Worm (Caenorhabditis elegans) whole organism, mixed stage, embryonic: ENCODE results near the gene hot-6.

Source experiments
- bed-3 ChIP-seq: fragments of 200-800 bp; sonication (Bioruptor generic); optimal IDR thresholded peaks from 3 replicates; lab custom pipeline; 2018; ENCODE audit warnings: mild to moderate bottlenecking, missing genetic modification characterization, moderate library complexity, missing compliant biosample characterization
- ceh-39 ChIP-seq: fragments of 150-350 bp; optimal IDR thresholded peaks from 2 replicates; lab custom pipeline; 2014; ENCODE audit warnings: missing biosample characterization, missing genetic modification characterization
- ceh-43 ChIP-seq: fragments of 200-800 bp; sonication (Bioruptor generic); optimal IDR thresholded peaks from 2 replicates; lab custom pipeline; 2018; ENCODE audit warnings: mild to moderate bottlenecking, missing genetic modification characterization, moderate library complexity, missing compliant biosample characterization
- ceh-83 ChIP-seq: fragments of 200-800 bp; sonication (Bioruptor generic); optimal IDR thresholded peaks from 2 replicates; lab custom pipeline; 2018; ENCODE audit warnings: mild to moderate bottlenecking, missing genetic modification characterization, missing compliant biosample characterization
- ces-1 ChIP-seq: fragments of 150-350 bp; optimal IDR thresholded peaks from 2 replicates; lab custom pipeline; 2014; ENCODE audit warnings: missing biosample characterization, missing genetic modification reagents, missing genetic modification characterization
- cnd-1 ChIP-seq: fragments of 200-800 bp; sonication (Bioruptor generic); optimal IDR thresholded peaks from 2 replicates; lab custom pipeline; 2018; ENCODE audit warnings: mild to moderate bottlenecking, missing genetic modification characterization, missing compliant biosample characterization
- drap-1 ChIP-seq: fragments of 200-800 bp; sonication (Bioruptor generic); optimal IDR thresholded peaks from 3 replicates; lab custom pipeline; 2018; ENCODE audit warnings: mild to moderate bottlenecking, missing genetic modification characterization, missing compliant biosample characterization
- elt-1 ChIP-seq: sonication (generic microtip); optimal IDR thresholded peaks from 2 replicates; lab custom pipeline; 2017; ENCODE audit warnings: missing genetic modification characterization, mild to moderate bottlenecking, missing compliant biosample characterization, antibody characterized with exemption, moderate library complexity, borderline replicate concordance; ENCODE audit not compliant: insufficient read depth
- elt-3 ChIP-seq: fragments of 150-350 bp; optimal IDR thresholded peaks from 2 replicates; lab custom pipeline; 2014; ENCODE audit warnings: missing biosample characterization, missing genetic modification characterization
- flh-1 ChIP-seq: fragments of 200-800 bp; sonication (Bioruptor generic); optimal IDR thresholded peaks from 2 replicates; lab custom pipeline; 2018; ENCODE audit warnings: mild to moderate bottlenecking, missing genetic modification characterization, moderate library complexity, missing compliant biosample characterization
- ham-2 ChIP-seq: fragments of 200-800 bp; sonication (Bioruptor generic); optimal IDR thresholded peaks from 2 replicates; lab custom pipeline; 2018; ENCODE audit warnings: mild to moderate bottlenecking, missing genetic modification characterization, missing compliant biosample characterization
- hlh-1 ChIP-seq: fragments of 150-350 bp; optimal IDR thresholded peaks from 2 replicates; lab custom pipeline; 2014; ENCODE audit warnings: missing biosample characterization, missing genetic modification reagents, missing genetic modification characterization
- lin-13 ChIP-seq: fragments of 150-350 bp; optimal IDR thresholded peaks from 2 replicates; lab custom pipeline; 2014; ENCODE audit warnings: missing biosample characterization, missing genetic modification characterization
- lin-32 ChIP-seq: fragments of 200-800 bp; sonication (Bioruptor generic); optimal IDR thresholded peaks from 2 replicates; lab custom pipeline; 2018; ENCODE audit warnings: mild to moderate bottlenecking, missing genetic modification characterization, missing compliant biosample characterization
- lsy-2 ChIP-seq: fragments of 150-350 bp; optimal IDR thresholded peaks from 2 replicates; lab custom pipeline; 2014; ENCODE audit warnings: missing biosample characterization, missing genetic modification characterization
- mab-5 ChIP-seq: fragments of 150-350 bp; optimal IDR thresholded peaks from 2 replicates; lab custom pipeline; 2014; ENCODE audit warnings: missing biosample characterization, missing genetic modification characterization
- mep-1 ChIP-seq: fragments of 150-350 bp; optimal IDR thresholded peaks from 2 replicates; lab custom pipeline; 2017; ENCODE audit warnings: missing biosample characterization, missing genetic modification reagents, missing genetic modification characterization, inconsistent platforms
- mls-2 ChIP-seq: sonication (generic microtip); optimal IDR thresholded peaks from 2 replicates; lab custom pipeline; 2016; ENCODE audit warnings: mild to moderate bottlenecking, missing genetic modification characterization, moderate library complexity, missing compliant biosample characterization
- nhr-12 ChIP-seq: fragments of 150-350 bp; optimal IDR thresholded peaks from 2 replicates; lab custom pipeline; 2014; ENCODE audit warnings: missing biosample characterization, missing genetic modification characterization
- nhr-2 ChIP-seq: fragments of 150-350 bp; optimal IDR thresholded peaks from 2 replicates; lab custom pipeline; 2014; ENCODE audit warnings: missing biosample characterization, missing genetic modification characterization
- nhr-237 ChIP-seq: fragments of 150-350 bp; optimal IDR thresholded peaks from 2 replicates; lab custom pipeline; 2014; ENCODE audit warnings: missing biosample characterization, missing genetic modification characterization
- nhr-76 ChIP-seq: sonication (generic microtip); optimal IDR thresholded peaks from 2 replicates; lab custom pipeline; 2017; ENCODE audit warnings: missing biosample characterization, missing genetic modification characterization
- pha-4 ChIP-seq: fragments of 150-350 bp; optimal IDR thresholded peaks from 2 replicates; lab custom pipeline; 2018; ENCODE audit warnings: missing biosample characterization, missing genetic modification reagents, missing genetic modification characterization
- sem-2 ChIP-seq: fragments of 200-800 bp; sonication (Bioruptor generic); optimal IDR thresholded peaks from 2 replicates; lab custom pipeline; 2018; ENCODE audit warnings: mild to moderate bottlenecking, missing genetic modification characterization, missing compliant biosample characterization
- snpc-4 ChIP-seq: fragments of 150-350 bp; optimal IDR thresholded peaks from 2 replicates; lab custom pipeline; 2014; ENCODE audit warnings: missing biosample characterization, missing genetic modification characterization
- sptf-1 ChIP-seq: sonication (generic microtip); optimal IDR thresholded peaks from 2 replicates; lab custom pipeline; 2017; ENCODE audit warnings: mild to moderate bottlenecking, missing genetic modification characterization, moderate library complexity, missing compliant biosample characterization
- tbx-8 ChIP-seq: fragments of 200-800 bp; sonication (Bioruptor generic); optimal IDR thresholded peaks from 2 replicates; lab custom pipeline; 2018; ENCODE audit warnings: mild to moderate bottlenecking, missing genetic modification characterization, moderate library complexity, missing compliant biosample characterization
- unc-120 ChIP-seq: sonication (generic microtip); optimal IDR thresholded peaks from 2 replicates; lab custom pipeline; 2017; ENCODE audit warnings: missing genetic modification characterization, missing compliant biosample characterization; ENCODE audit not compliant: poor library complexity, severe bottlenecking
- unc-39 ChIP-seq: fragments of 150-350 bp; optimal IDR thresholded peaks from 2 replicates; lab custom pipeline; 2014; ENCODE audit warnings: missing biosample characterization, missing genetic modification characterization
- unc-62 ChIP-seq: fragments of 150-350 bp; optimal IDR thresholded peaks from 2 replicates; lab custom pipeline; 2014; ENCODE audit warnings: missing biosample characterization, missing genetic modification reagents, missing genetic modification characterization
- zip-8 ChIP-seq: fragments of 150-350 bp; optimal IDR thresholded peaks from 2 replicates; lab custom pipeline; 2014; ENCODE audit warnings: missing biosample characterization, missing genetic modification characterization
- ztf-11 ChIP-seq: fragments of 150-350 bp; optimal IDR thresholded peaks from 2 replicates; lab custom pipeline; 2014; ENCODE audit warnings: missing biosample characterization, missing genetic modification characterization

Gene hot-6

ce11 chrV:11004094-11004493 is 18.6 kb downstream of the hot-6 start:
- TF ChIP-seq sptf-1 (tag; lab: Kevin White, UChicago) (no peak), ces-1 (no peak), nhr-76 (no peak), unc-120 (tag; lab: Kevin White, UChicago) (no peak), ztf-11 (tag; lab: Kevin White, UChicago) (no peak), tbx-8 (no peak), lin-32 (GFP tag; lab: Kevin White, UChicago) (no peak), hlh-1 (tag; lab: Kevin White, UChicago) (no peak), zip-8 (tag; lab: Kevin White, UChicago) (no peak)

DNA sequence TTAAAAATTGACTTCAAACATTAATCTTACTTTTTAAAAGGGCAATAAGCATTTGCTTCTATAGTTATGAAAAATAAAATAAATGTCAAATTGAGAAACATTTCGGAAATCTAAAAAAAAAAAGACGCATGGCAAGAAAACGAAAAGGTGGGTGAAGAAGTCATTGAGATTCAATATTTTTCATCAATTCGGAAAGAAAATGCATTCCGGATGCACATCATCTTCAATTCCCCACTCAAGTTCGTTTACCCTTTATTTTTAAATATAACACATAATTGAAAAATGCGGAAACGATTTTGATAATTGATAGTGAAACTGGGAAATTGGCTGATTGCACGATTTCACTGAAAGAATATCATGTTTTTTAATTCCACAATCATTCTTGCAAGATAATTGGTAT is 20.3 kb downstream of the hot-6 start, which contains the start of gene F53B7.4:
Gene F53B7.4 (minus strand): TSS at position 101 of the 400 bp plus-strand sequence.
- no peak for TF ChIP-seq sptf-1 (tag; lab: Kevin White, UChicago)
- TF ChIP-seq ceh-83 (GFP tag; lab: Kevin White, UChicago): no peak
- TF ChIP-seq ztf-11 (tag; lab: Kevin White, UChicago): no peak
- no peak for TF ChIP-seq sem-2 (GFP tag; lab: Kevin White, UChicago)
- no peak for TF ChIP-seq nhr-2 (tag; lab: Kevin White, UChicago)
- TF ChIP-seq unc-39 (tag; lab: Kevin White, UChicago): no peak
- TF ChIP-seq tbx-8: no peak
- TF ChIP-seq nhr-76: no peak
- no peak for TF ChIP-seq zip-8 (tag; lab: Kevin White, UChicago)
- no peak for TF ChIP-seq cnd-1 (tag; lab: Kevin White, UChicago)
- TF ChIP-seq ceh-39 (tag; lab: Kevin White, UChicago): no peak
- TF ChIP-seq ces-1: no peak
- no peak for TF ChIP-seq lsy-2

- no peak for TF ChIP-seq unc-120 (tag; lab: Kevin White, UChicago)
- TF ChIP-seq nhr-237 (tag; lab: Kevin White, UChicago): peak; percentile 44
- peak; percentile 66 for TF ChIP-seq lsy-2
- peak; percentile 54 for TF ChIP-seq mep-1 (tag; lab: Kevin White, UChicago)
- TF ChIP-seq ceh-39 (tag; lab: Kevin White, UChicago): peak; percentile 29
- peak; percentile 86 for TF ChIP-seq ces-1
- peak; percentile 67 for TF ChIP-seq pha-4
- no peak for TF ChIP-seq elt-3 (tag; lab: Kevin White, UChicago)
- TF ChIP-seq snpc-4: no peak
- TF ChIP-seq ceh-83 (GFP tag; lab: Kevin White, UChicago): no peak
- TF ChIP-seq nhr-76: no peak
- peak; percentile 19 for TF ChIP-seq nhr-2 (tag; lab: Kevin White, UChicago)
Observed at ce11 chrV:11000650-11001049, 22.1 kb downstream of the hot-6 start, which contains the start of gene isy-1. Gene isy-1, minus strand, starts transcription at chrV:11000699.

ce11 chrV:10998797-10999196 is 23.9 kb downstream of the hot-6 start, which contains the start of gene F53B7.7:
Gene F53B7.7, plus strand, starts transcription at chrV:10999097.
- no peak for TF ChIP-seq tbx-8
- TF ChIP-seq mls-2: no peak
- no peak for TF ChIP-seq flh-1 (GFP tag; lab: Kevin White, UChicago)
- no peak for TF ChIP-seq cnd-1 (tag; lab: Kevin White, UChicago)
- no peak for TF ChIP-seq nhr-76
- no peak for TF ChIP-seq nhr-2 (tag; lab: Kevin White, UChicago)
- no peak for TF ChIP-seq ztf-11 (tag; lab: Kevin White, UChicago)
- TF ChIP-seq nhr-12: no peak
- no peak for TF ChIP-seq mab-5 (tag; lab: Kevin White, UChicago)
- no peak for TF ChIP-seq ces-1
- TF ChIP-seq sem-2 (GFP tag; lab: Kevin White, UChicago): no peak

DNA sequence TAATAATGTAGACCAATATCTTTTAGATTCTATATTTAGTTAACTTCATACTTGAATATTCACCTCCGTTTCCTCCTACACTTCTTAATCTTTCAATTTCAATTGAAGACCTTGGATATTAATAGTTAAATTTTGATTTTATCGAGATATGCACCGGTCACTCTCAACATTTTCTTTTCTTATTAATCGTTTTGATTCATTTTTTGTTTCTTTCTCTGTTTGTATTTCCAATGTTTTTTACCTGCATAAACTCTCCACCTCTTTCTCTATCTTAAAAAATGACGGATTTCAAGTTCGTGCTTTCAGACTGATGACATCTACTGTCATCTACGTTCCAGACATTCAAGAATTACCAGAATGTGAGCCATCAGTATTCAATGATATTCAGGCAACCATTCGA is 30.9 kb downstream of the hot-6 start, which contains the start of gene frpr-9:
Gene frpr-9 (plus strand): TSS at position 301 of the 400 bp plus-strand sequence.
- TF ChIP-seq ceh-43 (GFP tag; lab: Kevin White, UChicago) (no peak), ceh-83 (GFP tag; lab: Kevin White, UChicago) (no peak), unc-39 (tag; lab: Kevin White, UChicago) (no peak), sptf-1 (tag; lab: Kevin White, UChicago) (no peak), nhr-2 (tag; lab: Kevin White, UChicago) (no peak), ham-2 (GFP tag; lab: Kevin White, UChicago) (no peak), lin-13 (tag; lab: Kevin White, UChicago) (no peak), zip-8 (tag; lab: Kevin White, UChicago) (no peak), pha-4 (no peak), ztf-11 (tag; lab: Kevin White, UChicago) (no peak), unc-62 (GFP tag; lab: Kevin White, UChicago) (no peak), drap-1 (GFP tag; lab: Kevin White, UChicago) (no peak), mep-1 (tag; lab: Kevin White, UChicago) (no peak), cnd-1 (tag; lab: Kevin White, UChicago) (no peak), elt-1 (tag; lab: Kevin White, UChicago) (no peak), bed-3 (GFP tag; lab: Kevin White, UChicago) (no peak), mls-2 (no peak), tbx-8 (no peak), hlh-1 (tag; lab: Kevin White, UChicago) (no peak)
- TF ChIP-seq, all 35 proteins: peak for 0
